Fruit fly (Drosophila melanogaster) whole organism, embryonic: ENCODE data around the gene AMPdeam.

Experiments
- ATbp ChIP-seq: fragments of 200-800 bp; sonication (Bioruptor generic); optimal IDR thresholded peaks from 2 replicates; lab custom pipeline; 2017; ENCODE audit warnings: missing biosample characterization, mild to moderate bottlenecking, missing genetic modification characterization, missing genetic modification reagents
- Atf6 ChIP-seq: fragments of 200-800 bp; sonication (Bioruptor generic); IDR thresholded peaks from 2 replicates; pipeline ENCODE4 v1.3.6; 2022; ENCODE audit warnings: missing biosample characterization, missing genetic modification characterization
- Bteb2 ChIP-seq: fragments of 200-800 bp; sonication (Bioruptor generic); optimal IDR thresholded peaks from 2 replicates; lab custom pipeline; 2016; ENCODE audit warnings: missing biosample characterization, missing genetic modification characterization
- CG11398 ChIP-seq: fragments of 200-800 bp; sonication (Bioruptor generic); optimal IDR thresholded peaks from 2 replicates; lab custom pipeline; 2016; ENCODE audit warnings: missing biosample characterization, missing genetic modification characterization
- CG12071 ChIP-seq: fragments of 200-800 bp; sonication (Bioruptor generic); optimal IDR thresholded peaks from 3 replicates; lab custom pipeline; 2018; ENCODE audit warnings: missing biosample characterization, mild to moderate bottlenecking, missing genetic modification characterization
- CG14710 ChIP-seq: fragments of 200-800 bp; sonication (Bioruptor generic); optimal IDR thresholded peaks from 3 replicates; lab custom pipeline; 2019; ENCODE audit warnings: missing biosample characterization, mild to moderate bottlenecking, missing genetic modification characterization, moderate library complexity
- CG15479 ChIP-seq: fragments of 200-800 bp; sonication (Bioruptor generic); optimal IDR thresholded peaks from 3 replicates; lab custom pipeline; 2019; ENCODE audit warnings: missing biosample characterization, mild to moderate bottlenecking, missing genetic modification characterization, moderate library complexity
- CG16779 ChIP-seq: fragments of 200-800 bp; sonication (Bioruptor generic); IDR thresholded peaks from 2 replicates; pipeline ENCODE4 v1.3.6; 2022; ENCODE audit warnings: missing biosample characterization, missing genetic modification characterization
- CG16863 ChIP-seq: fragments of 200-800 bp; sonication (Bioruptor generic); optimal IDR thresholded peaks from 3 replicates; lab custom pipeline; 2016; ENCODE audit warnings: missing biosample characterization, missing genetic modification characterization
- CG17328 ChIP-seq: fragments of 200-800 bp; sonication (Bioruptor generic); IDR thresholded peaks from 2 replicates; pipeline ENCODE4 v1.3.6; 2022; ENCODE audit warnings: missing biosample characterization, missing genetic modification characterization
- CG18262 ChIP-seq: fragments of 200-800 bp; optimal IDR thresholded peaks from 3 replicates; lab custom pipeline; 2019; ENCODE audit warnings: missing biosample characterization, mild to moderate bottlenecking, missing genetic modification characterization, moderate library complexity
- CG18764 ChIP-seq: fragments of 200-800 bp; sonication (Bioruptor generic); optimal IDR thresholded peaks from 3 replicates; lab custom pipeline; 2016; ENCODE audit warnings: missing biosample characterization, missing genetic modification characterization
- CG2678 ChIP-seq: fragments of 200-800 bp; sonication (Bioruptor generic); optimal IDR thresholded peaks from 3 replicates; lab custom pipeline; 2019; ENCODE audit warnings: missing biosample characterization, mild to moderate bottlenecking, missing genetic modification characterization, moderate library complexity
- CG3407 ChIP-seq: fragments of 200-800 bp; sonication (Bioruptor generic); optimal IDR thresholded peaks from 2 replicates; lab custom pipeline; 2018; ENCODE audit warnings: missing biosample characterization, mild to moderate bottlenecking, missing genetic modification characterization
- CG34376 ChIP-seq: fragments of 200-800 bp; sonication (Bioruptor generic); optimal IDR thresholded peaks from 2 replicates; lab custom pipeline; 2018; ENCODE audit warnings: missing biosample characterization, mild to moderate bottlenecking, missing genetic modification characterization
- CG4404 ChIP-seq: fragments of 200-800 bp; sonication (Bioruptor generic); IDR thresholded peaks from 2 replicates; pipeline ENCODE4 v1.3.6; 2022; ENCODE audit warnings: missing biosample characterization, missing genetic modification characterization
- CG6689 ChIP-seq: fragments of 200-800 bp; sonication (Bioruptor generic); IDR thresholded peaks from 2 replicates; pipeline ENCODE4 v1.3.6; 2022; ENCODE audit warnings: missing biosample characterization, missing genetic modification characterization
- CG6791 ChIP-seq: fragments of 200-800 bp; sonication (Bioruptor generic); IDR thresholded peaks from 3 replicates; pipeline ENCODE4 v1.3.6; 2022; ENCODE audit warnings: missing biosample characterization, missing genetic modification characterization; ENCODE audit not compliant: partially characterized antibody
- CG7271 ChIP-seq: fragments of 200-800 bp; sonication (Bioruptor generic); optimal IDR thresholded peaks from 2 replicates; lab custom pipeline; 2018; ENCODE audit warnings: missing biosample characterization, mild to moderate bottlenecking, missing genetic modification characterization, moderate library complexity
- CG7928 ChIP-seq: fragments of 200-800 bp; sonication (Bioruptor generic); optimal IDR thresholded peaks from 2 replicates; lab custom pipeline; 2017; ENCODE audit warnings: missing biosample characterization, mild to moderate bottlenecking, missing genetic modification characterization
- CG8924 ChIP-seq: fragments of 200-800 bp; optimal IDR thresholded peaks from 3 replicates; lab custom pipeline; 2019; ENCODE audit warnings: missing biosample characterization, mild to moderate bottlenecking, missing genetic modification characterization, moderate library complexity
- CG9215 ChIP-seq: fragments of 200-800 bp; sonication (Bioruptor generic); IDR thresholded peaks from 2 replicates; pipeline ENCODE4 v1.3.6; 2022; ENCODE audit warnings: missing biosample characterization, missing genetic modification characterization
- CG9932 ChIP-seq: fragments of 200-800 bp; sonication (Bioruptor generic); IDR thresholded peaks from 2 replicates; pipeline ENCODE4 v1.3.6; 2022; ENCODE audit warnings: missing biosample characterization, missing genetic modification characterization
- E2f2 ChIP-seq: fragments of 200-800 bp; sonication (Bioruptor generic); IDR thresholded peaks from 2 replicates; pipeline ENCODE4 v1.3.6; 2022; ENCODE audit warnings: missing biosample characterization, missing genetic modification characterization
- Ets65A ChIP-seq: fragments of 200-800 bp; sonication (Bioruptor generic); peaks from one replicate; lab custom pipeline; 2016; ENCODE audit warnings: missing biosample characterization, missing genetic modification characterization
- Nf-YA ChIP-seq: fragments of 200-800 bp; sonication (Bioruptor generic); IDR thresholded peaks from 2 replicates; pipeline ENCODE4 v1.3.6; 2022; ENCODE audit warnings: missing biosample characterization, missing genetic modification characterization
- Poxn ChIP-seq: fragments of 200-800 bp; sonication (Bioruptor generic); IDR thresholded peaks from 2 replicates; pipeline ENCODE4 v1.3.6; 2022; ENCODE audit warnings: missing biosample characterization, missing genetic modification characterization
- Ravus ChIP-seq: fragments of 200-800 bp; sonication (Bioruptor generic); IDR thresholded peaks from 2 replicates; pipeline ENCODE4 v1.3.6; 2022; ENCODE audit warnings: missing biosample characterization, missing genetic modification characterization
- Sry-β ChIP-seq: fragments of 200-800 bp; sonication (Bioruptor generic); optimal IDR thresholded peaks from 2 replicates; lab custom pipeline; 2018; ENCODE audit warnings: missing biosample characterization, mild to moderate bottlenecking, missing genetic modification characterization, moderate library complexity
- Trl ChIP-seq, 3 experiments: fragments of >200 bp in 2 of 3; fragments of 200-800 bp in 1 of 3; sonication (Bioruptor generic) in 1 of 3; optimal IDR thresholded peaks; 2 replicates in 1 of 3; 3 replicates in 2 of 3; lab custom pipeline; 2016 to 2017; ENCODE audit warnings: missing biosample characterization in 1 of 3, missing genetic modification characterization in 1 of 3
- bab2 ChIP-seq: fragments of 200-800 bp; sonication (Bioruptor generic); optimal IDR thresholded peaks from 2 replicates; lab custom pipeline; 2016; ENCODE audit warnings: missing biosample characterization, missing genetic modification characterization
- ci ChIP-seq: fragments of 200-800 bp; sonication (Bioruptor generic); IDR thresholded peaks from 3 replicates; pipeline ENCODE4 v1.3.6; 2022; ENCODE audit warnings: missing biosample characterization, missing genetic modification characterization
- eve ChIP-seq, 2 experiments: fragments of >200 bp; optimal IDR thresholded peaks; 2 replicates each; lab custom pipeline; 2017; ENCODE audit warnings: missing biosample characterization in 2 of 2, missing genetic modification characterization in 2 of 2
- fd102C ChIP-seq: fragments of 200-800 bp; sonication (Bioruptor generic); optimal IDR thresholded peaks from 2 replicates; lab custom pipeline; 2018; ENCODE audit warnings: missing biosample characterization, mild to moderate bottlenecking, missing genetic modification characterization, moderate library complexity
- grn ChIP-seq: fragments of 200-800 bp; sonication (Bioruptor generic); optimal IDR thresholded peaks from 3 replicates; lab custom pipeline; 2017; ENCODE audit warnings: missing biosample characterization, missing genetic modification characterization
- hb ChIP-seq: fragments of 200-800 bp; sonication (Bioruptor generic); IDR thresholded peaks from 3 replicates; pipeline ENCODE4 v1.3.6; 2022; ENCODE audit warnings: missing biosample characterization, missing genetic modification characterization; ENCODE audit not compliant: partially characterized antibody
- ind ChIP-seq: fragments of 200-800 bp; sonication (Bioruptor generic); optimal IDR thresholded peaks from 3 replicates; lab custom pipeline; 2016; ENCODE audit warnings: missing biosample characterization, missing genetic modification characterization
- kah ChIP-seq: fragments of 200-800 bp; sonication (Bioruptor generic); optimal IDR thresholded peaks from 2 replicates; lab custom pipeline; 2018; ENCODE audit warnings: missing biosample characterization, mild to moderate bottlenecking, missing genetic modification characterization
- lola ChIP-seq, 3 experiments: fragments of >200 bp in 2 of 3; fragments of 200-800 bp in 1 of 3; sonication (Bioruptor generic) in 1 of 3; optimal IDR thresholded peaks; 2 replicates each; lab custom pipeline; 2017 to 2019; ENCODE audit warnings: missing biosample characterization in 3 of 3, missing genetic modification characterization in 3 of 3, mild to moderate bottlenecking in 1 of 3, moderate library complexity in 1 of 3
- luna ChIP-seq: fragments of 200-800 bp; sonication (Bioruptor generic); optimal IDR thresholded peaks from 2 replicates; lab custom pipeline; 2016; ENCODE audit warnings: missing biosample characterization, missing genetic modification characterization
- org-1 ChIP-seq: fragments of 200-800 bp; sonication (Bioruptor generic); optimal IDR thresholded peaks from 2 replicates; lab custom pipeline; 2017; ENCODE audit warnings: missing biosample characterization, missing genetic modification characterization
- row ChIP-seq: fragments of 200-800 bp; sonication (Bioruptor generic); IDR thresholded peaks from 3 replicates; pipeline ENCODE4 v1.3.6; 2022; ENCODE audit warnings: missing biosample characterization, missing genetic modification characterization
- slbo ChIP-seq: fragments of 200-800 bp; sonication (Bioruptor generic); IDR thresholded peaks from 2 replicates; pipeline ENCODE4 v1.3.6; 2022; ENCODE audit warnings: missing biosample characterization, missing genetic modification characterization
- sob ChIP-seq: fragments of 200-800 bp; sonication (Bioruptor generic); IDR thresholded peaks from 2 replicates; pipeline ENCODE4 v1.3.6; 2022; ENCODE audit warnings: missing biosample characterization, missing genetic modification characterization
- stwl ChIP-seq: fragments of 200-800 bp; sonication (Bioruptor generic); optimal IDR thresholded peaks from 3 replicates; lab custom pipeline; 2018; ENCODE audit warnings: missing biosample characterization, mild to moderate bottlenecking, missing genetic modification characterization, moderate library complexity
- tna ChIP-seq: fragments of 200-800 bp; sonication (Bioruptor generic); IDR thresholded peaks from 2 replicates; pipeline ENCODE4 v1.3.6; 2022; ENCODE audit warnings: missing biosample characterization, missing genetic modification characterization; ENCODE audit not compliant: partially characterized antibody
- toy ChIP-seq: fragments of 200-800 bp; sonication (Bioruptor generic); IDR thresholded peaks from 2 replicates; pipeline ENCODE4 v1.3.6; 2022; ENCODE audit warnings: missing biosample characterization, missing genetic modification characterization
- zen ChIP-seq: fragments of 200-800 bp; sonication (Bioruptor generic); optimal IDR thresholded peaks from 3 replicates; lab custom pipeline; 2018; ENCODE audit warnings: missing biosample characterization, mild to moderate bottlenecking, missing genetic modification characterization, moderate library complexity
- zen2 ChIP-seq: fragments of 200-800 bp; sonication (Bioruptor generic); IDR thresholded peaks from 3 replicates; pipeline ENCODE4 v1.3.6; 2022; ENCODE audit warnings: missing biosample characterization, missing genetic modification characterization; ENCODE audit not compliant: partially characterized antibody
- zf30C ChIP-seq: fragments of 200-800 bp; sonication (Bioruptor generic); optimal IDR thresholded peaks from 3 replicates; lab custom pipeline; 2018; ENCODE audit warnings: missing biosample characterization, mild to moderate bottlenecking, missing genetic modification characterization

Gene AMPdeam

dm6 chrX:13804398-13804797 is 41.3 kb downstream of the AMPdeam start:
- TF ChIP-seq CG2678 (tag; lab: Kevin White, UChicago) = no peak
- TF ChIP-seq CG34376 (GFP tag; lab: Kevin White, UChicago) = peak; percentile 14
- TF ChIP-seq CG15479 = peak; percentile 57

dm6 chrX:13800680-13801079 is 45.0 kb downstream of the AMPdeam start:
- TF ChIP-seq CG9215 (GFP tag; lab: Robert Waterston, UW) (no peak), CG16779 (no peak), fd102C (GFP tag; lab: Kevin White, UChicago) (no peak), eve (GFP tag; optimal IDR thresholded peaks at IDR 0.05; lab: Kevin White, UChicago) (no peak), zen (tag; lab: Kevin White, UChicago) (no peak), CG7928 (GFP tag; lab: Kevin White, UChicago) (no peak), hb (no peak), E2f2 (GFP tag; lab: Robert Waterston, UW) (no peak), CG7271 (tag; lab: Kevin White, UChicago) (no peak), Nf-YA (GFP tag; lab: Robert Waterston, UW) (no peak), kah (GFP tag; lab: Kevin White, UChicago) (no peak), Ravus (no peak), ATbp (GFP tag; lab: Kevin White, UChicago) (no peak), org-1 (GFP tag; lab: Kevin White, UChicago) (no peak), luna (no peak), CG12071 (GFP tag; lab: Kevin White, UChicago) (no peak), row (GFP tag; lab: Robert Waterston, UW) (peak; percentile 32; the same call in 2 of the 3 replicates), bab2 (no peak), CG16863 (GFP tag; lab: Kevin White, UChicago) (no peak), Atf6 (GFP tag; lab: Robert Waterston, UW) (no peak), toy (GFP tag; lab: Robert Waterston, UW) (no peak), Sry-β (GFP tag; lab: Kevin White, UChicago) (no peak), stwl (no peak), CG6791 (GFP tag; lab: Robert Waterston, UW) (no peak), slbo (GFP tag; lab: Robert Waterston, UW) (peak; percentile 29; the same call in 1 of the 2 replicates), Trl (optimal IDR thresholded peaks at IDR 0.05; lab: Kevin White, UChicago) (no peak), Trl (GFP tag; optimal IDR thresholded peaks at IDR 0.05; lab: Kevin White, UChicago) (no peak), ci (GFP tag; lab: Robert Waterston, UW) (no peak), Poxn (GFP tag; lab: Robert Waterston, UW) (no peak), CG17328 (GFP tag; lab: Robert Waterston, UW) (no peak; the same call in 1 of the 2 replicates), CG11398 (GFP tag; lab: Kevin White, UChicago) (no peak), CG3407 (GFP tag; lab: Kevin White, UChicago) (no peak), grn (GFP tag; lab: Kevin White, UChicago) (no peak), zf30C (GFP tag; lab: Kevin White, UChicago) (no peak), CG8924 (tag; lab: Kevin White, UChicago) (no peak), zen2 (GFP tag; lab: Robert Waterston, UW) (no peak), CG14710 (no peak), lola (GFP tag; optimal IDR thresholded peaks at IDR 0.05; lab: Kevin White, UChicago) (no peak), Bteb2 (no peak), Ets65A (GFP tag; lab: Kevin White, UChicago) (peak; percentile 89), CG4404 (GFP tag; lab: Robert Waterston, UW) (no peak), CG9932 (GFP tag; lab: Robert Waterston, UW) (no peak), tna (GFP tag; lab: Robert Waterston, UW) (no peak), CG18764 (GFP tag; lab: Kevin White, UChicago) (no peak), CG6689 (GFP tag; lab: Robert Waterston, UW) (peak; percentile 33; the same call in 1 of the 2 replicates), ind (GFP tag; lab: Kevin White, UChicago) (no peak), sob (0 out of 2 replicates have a peak, but pooled peaks have one; percentile 19), CG18262 (no peak)
